Fruit fly (Drosophila melanogaster): ENCODE measurements around the gene CG11029.
A peak's percentile ranks its signal among the peaks of the same experiment; 100 is the strongest.

Gene CG11029

dm6 chr2L:5743537-5744148 lies 2.3 kb upstream of the CG11029 start (continued):
- no peak for TF ChIP-seq Doc2 (GFP tag; IDR thresholded peaks at IDR 0.05)
- no peak for TF ChIP-seq tna (GFP tag; IDR thresholded peaks at IDR 0.05; ENCODE audit: partially characterized antibody)
- no peak for TF ChIP-seq Dip3 (GFP tag; optimal IDR thresholded peaks at IDR 0.05)
- TF ChIP-seq CG30403 (GFP tag; optimal IDR thresholded peaks at IDR 0.05), result peak; percentile 41
- 0 out of 2 replicates have a peak, but pooled peaks have one; percentile 13 for TF ChIP-seq Drgx (GFP tag; IDR thresholded peaks at IDR 0.05)
- TF ChIP-seq CG10979 (tag; optimal IDR thresholded peaks at IDR 0.05), result no peak
- TF ChIP-seq mirr (GFP tag; optimal IDR thresholded peaks at IDR 0.05), result no peak
- no peak for TF ChIP-seq CG8478 (optimal IDR thresholded peaks at IDR 0.05)
- TF ChIP-seq CG7839 (tag; optimal IDR thresholded peaks at IDR 0.05), result peak; percentile 46
- TF ChIP-seq Hsf (GFP tag; optimal IDR thresholded peaks at IDR 0.05), result no peak
- peak; percentile 41 for TF ChIP-seq PHDP (tag; optimal IDR thresholded peaks at IDR 0.05)
- TF ChIP-seq CG2712 (tag; optimal IDR thresholded peaks at IDR 0.05), result peak; percentile 10
- peak; percentile 33 for TF ChIP-seq CG8924 (tag; optimal IDR thresholded peaks at IDR 0.05)
- peak; percentile 63 for TF ChIP-seq gem (tag; optimal IDR thresholded peaks at IDR 0.05)
- no peak for TF ChIP-seq Taf1 (GFP tag; IDR thresholded peaks at IDR 0.05)
- TF ChIP-seq CG12219 (GFP tag; optimal IDR thresholded peaks at IDR 0.05), result peak; percentile 38
- peak; percentile 7 for TF ChIP-seq CG4424 (GFP tag; optimal IDR thresholded peaks at IDR 0.05)
- TF ChIP-seq Trl (optimal IDR thresholded peaks at IDR 0.05), result no peak
- TF ChIP-seq Trl (GFP tag; optimal IDR thresholded peaks at IDR 0.05), result no peak
- TF ChIP-seq sd (tag; optimal IDR thresholded peaks at IDR 0.05), result no peak
- TF ChIP-seq CG12299 (tag; optimal IDR thresholded peaks at IDR 0.05), result no peak
- no peak for TF ChIP-seq lbe (GFP tag; optimal IDR thresholded peaks at IDR 0.05)
- TF ChIP-seq CG5953 (GFP tag; IDR thresholded peaks at IDR 0.05), result no peak
- TF ChIP-seq CG2678 (tag; optimal IDR thresholded peaks at IDR 0.05), result peak; percentile 52
- peak; percentile 99 for TF ChIP-seq CG11504 (tag; optimal IDR thresholded peaks at IDR 0.05)
- TF ChIP-seq CG12659 (GFP tag; optimal IDR thresholded peaks at IDR 0.05), result peak; percentile 24
- TF ChIP-seq zen (tag; optimal IDR thresholded peaks at IDR 0.05), result no peak
- no peak for TF ChIP-seq CG6272 (GFP tag; IDR thresholded peaks at IDR 0.05)
- peak; percentile 36 for TF ChIP-seq CG15269 (tag; optimal IDR thresholded peaks at IDR 0.05)
- TF ChIP-seq CG17568 (GFP tag; optimal IDR thresholded peaks at IDR 0.05), result peak; percentile 1
- TF ChIP-seq onecut (GFP tag; IDR thresholded peaks at IDR 0.05), result peak; percentile 27; the same call in 1 of the 2 replicates
- peak in 1 of 2 experiments; percentile 21 for TF ChIP-seq bsh (GFP tag; optimal IDR thresholded peaks at IDR 0.05)
- no peak for TF ChIP-seq pan (optimal IDR thresholded peaks at IDR 0.05)
- TF ChIP-seq pan (GFP tag; optimal IDR thresholded peaks at IDR 0.05 in 1 of 2, IDR thresholded peaks at IDR 0.05 in 1 of 2), result peak in 1 of 2 experiments; percentile 60
- no peak for TF ChIP-seq Nf-YC (tag; optimal IDR thresholded peaks at IDR 0.05)
- peak in 1 of 2 experiments; percentile 62 for TF ChIP-seq Hr51 (GFP tag; optimal IDR thresholded peaks at IDR 0.05)
- TF ChIP-seq unpg (GFP tag; optimal IDR thresholded peaks at IDR 0.05), result peak; percentile 47
- no peak for TF ChIP-seq her (GFP tag; optimal IDR thresholded peaks at IDR 0.05)
- no peak for TF ChIP-seq pzg (GFP tag; optimal IDR thresholded peaks at IDR 0.05)
- TF ChIP-seq CG17359 (tag; optimal IDR thresholded peaks at IDR 0.05), result peak; percentile 40
- TF ChIP-seq CG1832 (GFP tag; optimal IDR thresholded peaks at IDR 0.05), result no peak
- TF ChIP-seq odd (GFP tag; optimal IDR thresholded peaks at IDR 0.05), result no peak
- TF ChIP-seq CG8290 (GFP tag; optimal IDR thresholded peaks at IDR 0.05), result no peak
- no peak for TF ChIP-seq CG8290 (tag; optimal IDR thresholded peaks at IDR 0.05)
- peak; percentile 10 for TF ChIP-seq CG2120 (GFP tag; optimal IDR thresholded peaks at IDR 0.05)
- no peak for TF ChIP-seq gro (GFP tag; optimal IDR thresholded peaks at IDR 0.05)
- TF ChIP-seq ara (GFP tag; IDR thresholded peaks at IDR 0.05), result no peak
- no peak for TF ChIP-seq CG12236 (GFP tag; optimal IDR thresholded peaks at IDR 0.05)
- no peak for TF ChIP-seq abd-A (tag; optimal IDR thresholded peaks at IDR 0.05)
- TF ChIP-seq HLHmδ (GFP tag; optimal IDR thresholded peaks at IDR 0.05), result no peak
- no peak for TF ChIP-seq sim (GFP tag; IDR thresholded peaks at IDR 0.05)

Data from whole organism, embryonic.